Fruit fly (Drosophila melanogaster): Measurements from ENCODE around the gene CG14275.

Gene CG14275

DNA sequence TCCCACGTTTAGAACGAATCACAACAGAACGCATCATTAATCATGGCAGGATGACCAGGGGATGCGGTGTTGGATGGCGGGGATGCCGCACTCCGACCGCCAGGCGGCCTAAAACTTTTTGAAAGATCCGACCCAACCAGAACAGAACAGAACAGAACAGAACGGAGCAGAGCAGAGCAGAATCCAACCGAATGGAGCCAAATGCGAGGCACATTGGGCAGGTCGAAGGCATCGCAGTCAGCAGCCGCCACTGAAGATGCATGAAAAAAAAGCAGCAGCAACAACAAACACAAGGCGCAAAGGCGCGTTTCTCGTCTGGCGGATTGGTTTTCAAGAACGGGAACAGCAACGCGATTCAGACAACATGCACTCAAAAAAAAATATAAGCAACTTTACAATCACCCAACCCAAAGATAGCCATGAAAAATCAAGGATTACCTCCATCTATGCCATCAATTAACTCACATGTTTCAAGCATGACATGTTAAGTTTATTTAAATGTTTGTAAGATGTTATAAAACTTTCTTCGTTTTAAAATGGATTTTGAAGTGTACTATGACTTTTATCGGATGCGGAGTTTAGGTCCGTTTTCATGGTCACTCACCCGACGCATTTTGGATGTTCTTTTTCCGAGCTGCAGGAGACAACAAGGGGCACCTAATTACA is 47.7 kb upstream of the CG14275 start (continued):
- TF ChIP-seq tio (GFP tag; optimal IDR thresholded peaks at IDR 0.05) (peak; percentile 61), CG30020 (tag; optimal IDR thresholded peaks at IDR 0.05) (peak; percentile 20), Dfd (GFP tag; optimal IDR thresholded peaks at IDR 0.05) (no peak), az2 (GFP tag; optimal IDR thresholded peaks at IDR 0.05) (peak; percentile 72), D19A (tag; optimal IDR thresholded peaks at IDR 0.05) (peak; percentile 74), shn (GFP tag; optimal IDR thresholded peaks at IDR 0.05) (no peak), CG4328 (GFP tag; optimal IDR thresholded peaks at IDR 0.05) (no peak), fd96Cb (tag; optimal IDR thresholded peaks at IDR 0.05) (peak; percentile 69), Nf-YB (GFP tag; optimal IDR thresholded peaks at IDR 0.05) (peak; percentile 39), CG32767 (GFP tag; IDR thresholded peaks at IDR 0.05) (no peak), MTF-1 (GFP tag; optimal IDR thresholded peaks at IDR 0.05; ENCODE audit: borderline replicate concordance) (peak; percentile 48), knrl (GFP tag; IDR thresholded peaks at IDR 0.05; ENCODE audit: partially characterized antibody) (no peak), CG4617 (GFP tag; optimal IDR thresholded peaks at IDR 0.05; ENCODE audit: borderline replicate concordance) (no peak), Eip74EF (GFP tag; optimal IDR thresholded peaks at IDR 0.05) (peak in 1 of 2 experiments; percentile 17), tup (GFP tag; optimal IDR thresholded peaks at IDR 0.05) (peak; percentile 41), CrebB (tag; optimal IDR thresholded peaks at IDR 0.05) (no peak), CG18764 (GFP tag; optimal IDR thresholded peaks at IDR 0.05) (peak; percentile 24), Rx (GFP tag; IDR thresholded peaks at IDR 0.05) (peak; percentile 43), dysf (GFP tag; IDR thresholded peaks at IDR 0.05) (peak; percentile 33; the same call in 1 of the 3 replicates), Hr78 (GFP tag; optimal IDR thresholded peaks at IDR 0.05) (peak in 1 of 2 experiments; percentile 0), Hand (GFP tag; optimal IDR thresholded peaks at IDR 0.05) (no peak), CG6254 (GFP tag; optimal IDR thresholded peaks at IDR 0.05) (peak; percentile 75), gro (GFP tag; optimal IDR thresholded peaks at IDR 0.05) (peak; percentile 13), CG11247 (GFP tag; IDR thresholded peaks at IDR 0.05) (no peak), CG15269 (tag; optimal IDR thresholded peaks at IDR 0.05) (no peak), lilli (GFP tag; optimal IDR thresholded peaks at IDR 0.05) (peak; percentile 54), Kr (GFP tag; optimal IDR thresholded peaks at IDR 0.05) (no peak), jumu (GFP tag; optimal IDR thresholded peaks at IDR 0.05) (peak; percentile 54), Taf1 (GFP tag; IDR thresholded peaks at IDR 0.05) (no peak), CG17385 (GFP tag; optimal IDR thresholded peaks at IDR 0.05) (peak; percentile 44), oc (tag; optimal IDR thresholded peaks at IDR 0.05) (peak; percentile 28), CG14014 (GFP tag; IDR thresholded peaks at IDR 0.05) (no peak), cato (GFP tag; optimal IDR thresholded peaks at IDR 0.05; ENCODE audit: borderline replicate concordance) (peak; percentile 10), D (optimal IDR thresholded peaks at IDR 0.05) (no peak), D (GFP tag; optimal IDR thresholded peaks at IDR 0.05) (peak; percentile 73), Awh (GFP tag; IDR thresholded peaks at IDR 0.05) (0 out of 2 replicates have a peak, but pooled peaks have one; percentile 50), CG7963 (GFP tag; IDR thresholded peaks at IDR 0.05; ENCODE audit: partially characterized antibody) (no peak), sug (tag; optimal IDR thresholded peaks at IDR 0.05) (no peak), ftz-f1 (GFP tag; optimal IDR thresholded peaks at IDR 0.05) (no peak), ATbp (GFP tag; optimal IDR thresholded peaks at IDR 0.05) (peak; percentile 24), CG3995 (GFP tag; optimal IDR thresholded peaks at IDR 0.05) (no peak), CG14710 (tag; optimal IDR thresholded peaks at IDR 0.05) (peak; percentile 88), Chrac-16 (GFP tag; optimal IDR thresholded peaks at IDR 0.05) (peak; percentile 73), PHDP (tag; optimal IDR thresholded peaks at IDR 0.05) (peak; percentile 46), CG6854 (GFP tag; optimal IDR thresholded peaks at IDR 0.05) (no peak), Blimp-1 (GFP tag; optimal IDR thresholded peaks at IDR 0.05) (peak; percentile 78), CG34422 (GFP tag; IDR thresholded peaks at IDR 0.05) (no peak), tna (GFP tag; IDR thresholded peaks at IDR 0.05; ENCODE audit: partially characterized antibody) (no peak)

Data from whole organism, embryonic.